Fruit fly (Drosophila melanogaster) whole organism, embryonic: ENCODE results near the gene CG14837.

Experiments
- Ada2b ChIP-seq: fragments of 200-800 bp; sonication (Bioruptor generic); IDR thresholded peaks from 2 replicates; pipeline ENCODE4 v1.3.6; 2022; ENCODE audit warnings: missing biosample characterization, missing genetic modification characterization
- B-H1 ChIP-seq: fragments of 200-800 bp; sonication (Bioruptor generic); IDR thresholded peaks from 3 replicates; pipeline ENCODE4 v1.3.6; 2022; ENCODE audit warnings: missing biosample characterization, missing genetic modification characterization
- CG1024 ChIP-seq: fragments of 200-800 bp; sonication (Bioruptor generic); IDR thresholded peaks from 2 replicates; pipeline ENCODE4 v1.3.6; 2022; ENCODE audit warnings: missing biosample characterization, missing genetic modification characterization
- CG12155 ChIP-seq: fragments of 200-800 bp; sonication (Bioruptor generic); optimal IDR thresholded peaks from 3 replicates; lab custom pipeline; 2016; ENCODE audit warnings: missing biosample characterization, missing genetic modification characterization
- CG4617 ChIP-seq: fragments of 200-800 bp; sonication (Bioruptor generic); optimal IDR thresholded peaks from 3 replicates; lab custom pipeline; 2016; ENCODE audit warnings: missing biosample characterization, missing genetic modification characterization, borderline replicate concordance
- CG7839 ChIP-seq: fragments of 200-800 bp; sonication (Bioruptor generic); optimal IDR thresholded peaks from 3 replicates; lab custom pipeline; 2018; ENCODE audit warnings: missing biosample characterization, mild to moderate bottlenecking, missing genetic modification characterization, moderate library complexity
- Dref ChIP-seq: fragments of 200-800 bp; sonication (Bioruptor generic); IDR thresholded peaks from 2 replicates; pipeline ENCODE4 v1.3.6; 2022; ENCODE audit warnings: missing biosample characterization, missing genetic modification characterization
- MTF-1 ChIP-seq: fragments of 200-800 bp; sonication (Bioruptor generic); optimal IDR thresholded peaks from 2 replicates; lab custom pipeline; 2018; ENCODE audit warnings: missing biosample characterization, mild to moderate bottlenecking, missing genetic modification characterization, borderline replicate concordance
- Sox102F ChIP-seq: fragments of 200-800 bp; sonication (Bioruptor generic); optimal IDR thresholded peaks from 2 replicates; lab custom pipeline; 2018; ENCODE audit warnings: missing biosample characterization, mild to moderate bottlenecking, missing genetic modification characterization, moderate library complexity
- bbx ChIP-seq: fragments of 200-800 bp; sonication (Bioruptor generic); IDR thresholded peaks from 2 replicates; pipeline ENCODE4 v1.3.6; 2022; ENCODE audit warnings: missing biosample characterization, missing genetic modification characterization; ENCODE audit not compliant: partially characterized antibody
- cg ChIP-seq: fragments of 200-800 bp; sonication (Bioruptor generic); optimal IDR thresholded peaks from 3 replicates; lab custom pipeline; 2019; ENCODE audit warnings: missing biosample characterization, mild to moderate bottlenecking, missing genetic modification characterization, moderate library complexity
- tup ChIP-seq: fragments of 200-800 bp; sonication (Bioruptor generic); optimal IDR thresholded peaks from 2 replicates; lab custom pipeline; 2016; ENCODE audit warnings: missing biosample characterization, mild to moderate bottlenecking, missing genetic modification characterization, moderate library complexity
- twi ChIP-seq: fragments of 200-800 bp; optimal IDR thresholded peaks from 2 replicates; lab custom pipeline; 2019; ENCODE audit warnings: missing biosample characterization, mild to moderate bottlenecking, missing genetic modification characterization, moderate library complexity

DNA sequence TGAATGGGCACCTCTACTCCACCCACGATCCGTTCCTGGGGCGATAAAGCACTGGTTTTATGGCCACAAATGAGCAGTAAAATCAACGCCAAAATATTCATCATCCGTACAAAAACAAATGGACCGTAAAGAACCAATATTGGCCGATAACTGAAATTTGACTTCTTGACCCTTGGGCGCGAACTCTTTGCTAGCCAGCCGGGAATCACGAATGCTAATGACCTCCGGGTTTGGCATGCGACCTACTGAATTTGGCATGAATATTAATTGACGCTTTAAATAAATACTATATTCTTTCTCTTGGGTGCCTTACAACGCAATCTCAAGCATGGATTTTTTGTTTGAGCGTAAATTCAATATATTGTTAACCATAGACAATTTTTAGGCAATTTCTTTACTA lies 20.1 kb downstream of the CG14837 start, which contains the start of gene CG16998:
- no peak for TF ChIP-seq CG12155
- TF ChIP-seq Sox102F, result no peak
- no peak for TF ChIP-seq CG7839 (tag; lab: Kevin White, UChicago)
- no peak for TF ChIP-seq bbx (GFP tag; lab: Robert Waterston, UW)
- TF ChIP-seq cg, result no peak
- no peak for TF ChIP-seq tup (GFP tag; lab: Kevin White, UChicago)
- no peak for TF ChIP-seq Dref (GFP tag; lab: Robert Waterston, UW)
- TF ChIP-seq CG4617 (GFP tag; lab: Kevin White, UChicago), result no peak
- no peak for TF ChIP-seq B-H1 (GFP tag; lab: Robert Waterston, UW)
- TF ChIP-seq Ada2b, result no peak
- TF ChIP-seq MTF-1 (GFP tag; lab: Kevin White, UChicago), result no peak
- TF ChIP-seq CG1024 (GFP tag; lab: Robert Waterston, UW), result no peak
- TF ChIP-seq twi (tag; lab: Kevin White, UChicago), result no peak
